Worm (Caenorhabditis elegans) whole organism, L2 larva: Measurements from ENCODE around the gene Y41C4A.12.
"Not testable (repeated sequence)": the region's sequence is repeated elsewhere in the genome, so short reads cannot be mapped to it uniquely, and the experiment has no call there.

Experiments
- C34F6.9 ChIP-seq: fragments of 150-350 bp; optimal IDR thresholded peaks from 2 replicates; lab custom pipeline; 2014; ENCODE audit warnings: missing biosample characterization, missing genetic modification characterization
- R02D3.7 ChIP-seq: fragments of 150-350 bp; optimal IDR thresholded peaks from 2 replicates; lab custom pipeline; 2014; ENCODE audit warnings: missing biosample characterization, missing genetic modification characterization
- Y55F3AM.14 ChIP-seq: fragments of 200-800 bp; sonication (Bioruptor generic); optimal IDR thresholded peaks from 2 replicates; lab custom pipeline; 2018; ENCODE audit warnings: mild to moderate bottlenecking, missing genetic modification characterization, missing compliant biosample characterization
- alr-1 ChIP-seq: fragments of 150-350 bp; optimal IDR thresholded peaks from 2 replicates; lab custom pipeline; 2014; ENCODE audit warnings: missing biosample characterization, missing genetic modification characterization
- blmp-1 ChIP-seq: sonication (generic microtip); optimal IDR thresholded peaks from 2 replicates; lab custom pipeline; 2017; ENCODE audit warnings: missing genetic modification characterization, mild to moderate bottlenecking, missing compliant biosample characterization, antibody characterized with exemption, moderate library complexity; ENCODE audit not compliant: insufficient read depth
- ceh-82 ChIP-seq: fragments of 150-350 bp; optimal IDR thresholded peaks from 2 replicates; lab custom pipeline; 2014; ENCODE audit warnings: missing biosample characterization, missing genetic modification characterization
- crh-2 ChIP-seq: sonication (generic microtip); optimal IDR thresholded peaks from 2 replicates; lab custom pipeline; 2017; ENCODE audit warnings: missing biosample characterization, missing genetic modification characterization
- elt-1 ChIP-seq: fragments of 150-350 bp; optimal IDR thresholded peaks from 2 replicates; lab custom pipeline; 2014; ENCODE audit warnings: missing biosample characterization, missing genetic modification characterization
- fos-1 ChIP-seq: fragments of 150-350 bp; optimal IDR thresholded peaks from 2 replicates; lab custom pipeline; 2014; ENCODE audit warnings: missing biosample characterization, missing genetic modification characterization
- gmeb-1 ChIP-seq: fragments of 150-350 bp; optimal IDR thresholded peaks from 2 replicates; lab custom pipeline; 2014; ENCODE audit warnings: missing biosample characterization, missing genetic modification characterization
- lin-11 ChIP-seq: fragments of 150-350 bp; sonication (generic microtip); optimal IDR thresholded peaks from 2 replicates; lab custom pipeline; 2014; ENCODE audit warnings: missing biosample characterization, missing genetic modification characterization, inconsistent platforms, mixed read lengths
- lin-13 ChIP-seq: fragments of 150-350 bp; optimal IDR thresholded peaks from 2 replicates; lab custom pipeline; 2014; ENCODE audit warnings: missing biosample characterization, missing genetic modification reagents, missing genetic modification characterization
- lsy-2 ChIP-seq, 2 experiments: fragments of 150-350 bp in 1 of 2; sonication (generic microtip) in 1 of 2; optimal IDR thresholded peaks; 2 replicates each; lab custom pipeline; 2014 to 2017; ENCODE audit warnings: missing biosample characterization in 2 of 2, missing genetic modification characterization in 2 of 2
- mdl-1 ChIP-seq, 2 experiments: fragments of 150-350 bp in 1 of 2; sonication (generic microtip) in 1 of 2; optimal IDR thresholded peaks; 2 replicates each; lab custom pipeline; 2017; ENCODE audit warnings: missing biosample characterization in 2 of 2, missing genetic modification characterization in 2 of 2
- nhr-11 ChIP-seq: fragments of 150-350 bp; optimal IDR thresholded peaks from 2 replicates; lab custom pipeline; 2014; ENCODE audit warnings: missing biosample characterization, missing genetic modification characterization
- nhr-12 ChIP-seq: fragments of 150-350 bp; optimal IDR thresholded peaks from 2 replicates; lab custom pipeline; 2014; ENCODE audit warnings: missing biosample characterization, missing genetic modification characterization
- nhr-129 ChIP-seq: fragments of 150-350 bp; optimal IDR thresholded peaks from 2 replicates; lab custom pipeline; 2014; ENCODE audit warnings: missing biosample characterization, missing genetic modification characterization
- nhr-23 ChIP-seq: fragments of 150-350 bp; optimal IDR thresholded peaks from 2 replicates; lab custom pipeline; 2014; ENCODE audit warnings: missing biosample characterization, missing genetic modification reagents, missing genetic modification characterization
- nhr-237 ChIP-seq: fragments of 150-350 bp; optimal IDR thresholded peaks from 2 replicates; lab custom pipeline; 2014; ENCODE audit warnings: missing biosample characterization, missing genetic modification characterization
- nhr-25 ChIP-seq: fragments of 150-350 bp; sonication (generic microtip); optimal IDR thresholded peaks from 3 replicates; lab custom pipeline; 2014; ENCODE audit warnings: missing biosample characterization, missing genetic modification characterization
- nhr-6 ChIP-seq: fragments of 150-350 bp; optimal IDR thresholded peaks from 2 replicates; lab custom pipeline; 2014; ENCODE audit warnings: missing biosample characterization, missing genetic modification characterization
- nhr-77 ChIP-seq: fragments of 150-350 bp; optimal IDR thresholded peaks from 2 replicates; lab custom pipeline; 2014; ENCODE audit warnings: missing biosample characterization, missing genetic modification characterization
- peb-1 ChIP-seq: fragments of 150-350 bp; optimal IDR thresholded peaks from 2 replicates; lab custom pipeline; 2014; ENCODE audit warnings: missing biosample characterization, missing genetic modification characterization
- sem-4 ChIP-seq: fragments of 150-350 bp; optimal IDR thresholded peaks from 2 replicates; lab custom pipeline; 2014; ENCODE audit warnings: missing biosample characterization, missing genetic modification reagents, missing genetic modification characterization
- sma-3 ChIP-seq: sonication (generic microtip); optimal IDR thresholded peaks from 2 replicates; lab custom pipeline; 2016; ENCODE audit warnings: missing genetic modification reagents, missing genetic modification characterization, missing compliant biosample characterization
- sma-9 ChIP-seq, 2 experiments: fragments of 150-350 bp in 1 of 2; sonication (generic microtip) in 1 of 2; optimal IDR thresholded peaks; 2 replicates each; lab custom pipeline; 2014 to 2016; ENCODE audit warnings: missing genetic modification characterization in 2 of 2, mild to moderate bottlenecking in 1 of 2, missing biosample characterization in 1 of 2, missing compliant biosample characterization in 1 of 2, missing genetic modification reagents in 1 of 2, moderate library complexity in 1 of 2
- snpc-4 ChIP-seq: fragments of 150-350 bp; optimal IDR thresholded peaks from 2 replicates; lab custom pipeline; 2014; ENCODE audit warnings: missing biosample characterization, missing genetic modification characterization
- unc-55 ChIP-seq: fragments of 150-350 bp; sonication (generic microtip); optimal IDR thresholded peaks from 3 replicates; lab custom pipeline; 2014; ENCODE audit warnings: missing biosample characterization, missing genetic modification reagents, missing genetic modification characterization
- unc-62 ChIP-seq: fragments of 150-350 bp; optimal IDR thresholded peaks from 2 replicates; lab custom pipeline; 2014; ENCODE audit warnings: missing biosample characterization, missing genetic modification reagents, missing genetic modification characterization
- zag-1 ChIP-seq: fragments of 150-350 bp; optimal IDR thresholded peaks from 2 replicates; lab custom pipeline; 2014; ENCODE audit warnings: missing biosample characterization, missing genetic modification characterization
- ztf-11 ChIP-seq: sonication (generic microtip); optimal IDR thresholded peaks from 2 replicates; lab custom pipeline; 2017; ENCODE audit warnings: missing biosample characterization, missing genetic modification characterization
- ztf-4 ChIP-seq: fragments of 150-350 bp; optimal IDR thresholded peaks from 2 replicates; lab custom pipeline; 2014; ENCODE audit warnings: missing biosample characterization, missing genetic modification characterization

Y41C4A.12 gene

DNA sequence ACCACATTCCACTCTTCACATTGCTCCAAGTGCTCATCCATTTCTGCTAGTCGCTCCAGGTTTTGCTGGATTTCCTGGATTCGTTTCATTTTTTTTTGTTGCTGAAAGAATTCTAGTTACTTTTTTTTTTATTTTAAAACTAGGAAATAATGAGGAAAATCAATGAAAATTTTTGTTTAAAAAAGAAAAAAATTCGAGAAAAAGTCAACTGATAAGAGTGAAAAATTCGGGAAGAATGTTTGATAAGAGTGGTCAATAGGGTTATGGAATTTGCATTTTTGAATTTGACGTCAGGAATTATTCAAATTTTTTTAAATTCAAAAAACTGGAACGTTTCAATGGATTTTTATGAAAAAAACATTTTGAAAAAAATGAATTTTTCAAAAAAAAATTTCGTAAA lies at the start of gene Y41C4A.12:
Gene Y41C4A.12, minus strand, starts transcription at position 101 of the 400 bp plus-strand sequence.
- TF ChIP-seq mdl-1 (tag; optimal IDR thresholded peaks at IDR 0.05; lab: Kevin White, UChicago) (no peak), R02D3.7 (tag; lab: Kevin White, UChicago) (no peak), unc-62 (no peak), ceh-82 (tag; lab: Kevin White, UChicago) (no peak), nhr-77 (tag; lab: Kevin White, UChicago) (no peak), snpc-4 (tag; lab: Kevin White, UChicago) (no peak), nhr-237 (tag; lab: Kevin White, UChicago) (no peak), nhr-12 (tag; lab: Kevin White, UChicago) (no peak), ztf-4 (tag; lab: Kevin White, UChicago) (no peak), sma-9 (GFP tag; optimal IDR thresholded peaks at IDR 0.05; lab: Kevin White, UChicago) (no peak), sma-9 (tag; optimal IDR thresholded peaks at IDR 0.05; lab: Kevin White, UChicago) (no peak), elt-1 (tag; lab: Kevin White, UChicago) (no peak), nhr-129 (tag; lab: Kevin White, UChicago) (no peak), lin-13 (no peak), nhr-25 (tag; lab: Kevin White, UChicago) (no peak), Y55F3AM.14 (GFP tag; lab: Kevin White, UChicago) (no peak), blmp-1 (tag; lab: Kevin White, UChicago) (no peak)

- TF ChIP-seq ceh-82 (tag; lab: Kevin White, UChicago) (no peak), mdl-1 (tag; optimal IDR thresholded peaks at IDR 0.05; lab: Kevin White, UChicago) (peak in 1 of 2 experiments; percentile 42), nhr-25 (tag; lab: Kevin White, UChicago) (peak; percentile 27), C34F6.9 (tag; lab: Kevin White, UChicago) (peak; percentile 51), nhr-77 (tag; lab: Kevin White, UChicago) (no peak), ztf-11 (tag; lab: Kevin White, UChicago) (no peak), blmp-1 (tag; lab: Kevin White, UChicago) (peak; percentile 74), lsy-2 (tag; optimal IDR thresholded peaks at IDR 0.05; lab: Kevin White, UChicago) (peak; percentile 3 to 70), nhr-129 (tag; lab: Kevin White, UChicago) (peak; percentile 45), crh-2 (tag; lab: Kevin White, UChicago) (peak; percentile 92), fos-1 (tag; lab: Kevin White, UChicago) (peak; percentile 36), peb-1 (tag; lab: Kevin White, UChicago) (no peak), lin-13 (no peak), sem-4 (tag; lab: Kevin White, UChicago) (peak; percentile 49), sma-9 (GFP tag; optimal IDR thresholded peaks at IDR 0.05; lab: Kevin White, UChicago) (no peak), sma-9 (tag; optimal IDR thresholded peaks at IDR 0.05; lab: Kevin White, UChicago) (no peak), unc-55 (GFP tag; lab: Kevin White, UChicago) (peak; percentile 62), gmeb-1 (tag; lab: Kevin White, UChicago) (peak; percentile 63)
Measured at ce11 chrIII:11774508-11775000, 48.1 kb upstream of the Y41C4A.12 start, which contains the start of gene immp-1. TSS of gene immp-1 (plus strand) at chrIII:11774950.

- TF ChIP-seq sma-3 (GFP tag; lab: Kevin White, UChicago); nhr-6 (tag; lab: Kevin White, UChicago); snpc-4 (tag; lab: Kevin White, UChicago): not testable (repeated sequence)
Measured at ce11 chrIII:11773581-11773980, 47.1 kb upstream of the Y41C4A.12 start, which contains the start of gene gbf-1. TSS of gene gbf-1 (minus strand) at chrIII:11773681.

DNA sequence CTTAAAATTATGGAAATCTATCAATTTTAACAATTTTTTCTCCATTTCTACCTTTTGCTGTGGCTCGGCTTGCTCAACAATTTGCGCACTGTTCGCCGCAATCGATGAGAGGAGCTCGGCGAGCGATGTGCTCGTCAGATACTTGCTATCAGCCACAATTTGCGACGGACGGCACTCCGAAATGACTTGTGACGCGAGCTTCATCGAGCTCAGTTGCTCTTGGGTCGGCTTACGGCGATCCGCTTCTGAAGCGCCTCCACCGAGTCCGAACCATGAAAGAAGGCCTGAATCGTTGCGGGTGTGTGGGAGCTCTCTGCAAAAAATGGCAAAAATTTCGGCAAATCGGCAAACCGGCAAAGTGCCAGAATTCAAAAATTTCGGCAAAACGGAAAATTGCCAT lies 34.1 kb upstream of the Y41C4A.12 start:
- TF ChIP-seq C34F6.9 (tag; lab: Kevin White, UChicago) (no peak), nhr-11 (tag; lab: Kevin White, UChicago) (no peak), nhr-23 (tag; lab: Kevin White, UChicago) (no peak), nhr-25 (tag; lab: Kevin White, UChicago) (no peak), mdl-1 (tag; optimal IDR thresholded peaks at IDR 0.05; lab: Kevin White, UChicago) (no peak), zag-1 (no peak), fos-1 (tag; lab: Kevin White, UChicago) (no peak), lin-11 (tag; lab: Kevin White, UChicago) (no peak), alr-1 (tag; lab: Kevin White, UChicago) (no peak), sma-9 (GFP tag; optimal IDR thresholded peaks at IDR 0.05; lab: Kevin White, UChicago) (no peak), sma-9 (tag; optimal IDR thresholded peaks at IDR 0.05; lab: Kevin White, UChicago) (no peak), R02D3.7 (tag; lab: Kevin White, UChicago) (no peak), nhr-77 (tag; lab: Kevin White, UChicago) (no peak)
